Worm (Caenorhabditis elegans): ENCODE measurements around the gene cdr-1.
A peak's percentile ranks its signal among the peaks of the same experiment; 100 is the strongest.

Gene cdr-1

DNA sequence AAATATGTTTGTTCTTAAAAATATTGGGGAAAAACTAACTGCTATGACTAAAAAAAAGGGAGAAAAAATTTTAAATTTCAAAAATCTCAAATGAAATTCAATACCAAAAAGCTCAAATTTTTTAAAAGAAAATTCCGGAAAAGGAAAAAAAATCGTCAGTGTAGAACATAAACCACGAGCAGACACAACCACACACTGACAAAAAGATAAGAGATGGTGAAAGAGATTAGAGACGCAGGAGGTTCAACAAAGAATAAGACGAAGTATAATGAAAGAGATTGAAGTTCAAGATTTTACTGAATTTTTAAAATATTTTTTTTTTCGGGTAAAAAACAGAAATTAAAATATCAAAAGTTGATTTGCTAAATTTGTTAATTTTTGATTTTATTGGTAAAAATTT lies 41.1 kb upstream of the cdr-1 start:
- TF ChIP-seq eor-1 (tag; optimal IDR thresholded peaks at IDR 0.05) (no peak), elt-2 (tag; optimal IDR thresholded peaks at IDR 0.05) (peak; percentile 52), pqm-1 (tag; optimal IDR thresholded peaks at IDR 0.05) (peak; percentile 66), pha-4 (tag; optimal IDR thresholded peaks at IDR 0.05) (peak; percentile 26)

DNA sequence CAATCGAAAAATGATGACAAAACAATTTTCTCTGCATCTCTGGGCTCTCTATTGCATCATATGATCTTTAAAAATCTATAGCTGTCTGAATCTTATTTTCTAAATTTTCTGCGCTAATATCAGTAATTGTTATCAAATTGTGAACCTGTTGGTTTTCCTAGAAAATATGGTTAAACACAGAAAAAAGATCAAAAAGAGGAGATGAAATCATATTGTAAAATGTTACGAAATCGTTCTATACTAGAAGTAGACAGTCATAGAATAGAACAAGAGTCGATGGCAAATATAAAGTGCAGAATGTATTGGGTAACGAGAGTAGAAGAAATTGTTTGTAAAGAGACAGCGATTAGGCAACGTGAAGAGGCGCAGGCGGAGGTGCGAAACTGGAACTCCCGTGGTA lies 40.4 kb upstream of the cdr-1 start:
- TF ChIP-seq pha-4 (tag; optimal IDR thresholded peaks at IDR 0.05) (peak; percentile 84), nhr-28 (tag; optimal IDR thresholded peaks at IDR 0.05) (no peak), ceh-28 (tag; optimal IDR thresholded peaks at IDR 0.05) (peak; percentile 68), elt-2 (tag; optimal IDR thresholded peaks at IDR 0.05) (peak; percentile 76), nhr-25 (tag; optimal IDR thresholded peaks at IDR 0.05) (peak; percentile 36), nhr-43 (tag; optimal IDR thresholded peaks at IDR 0.05; ENCODE audit: poor library complexity, severe bottlenecking) (no peak), lin-39 (tag; optimal IDR thresholded peaks at IDR 0.05) (no peak), sea-2 (GFP tag; optimal IDR thresholded peaks at IDR 0.05) (no peak), nhr-237 (tag; optimal IDR thresholded peaks at IDR 0.05) (no peak), egl-5 (tag; optimal IDR thresholded peaks at IDR 0.05) (no peak), fkh-10 (GFP tag; optimal IDR thresholded peaks at IDR 0.05) (no peak), lin-15B (tag; optimal IDR thresholded peaks at IDR 0.05) (peak; percentile 15), fkh-2 (tag; optimal IDR thresholded peaks at IDR 0.05) (no peak), hmg-11 (tag; optimal IDR thresholded peaks at IDR 0.05) (peak; percentile 34), fos-1 (tag; optimal IDR thresholded peaks at IDR 0.05) (no peak), ceh-82 (tag; optimal IDR thresholded peaks at IDR 0.05) (no peak), skn-1 (tag; optimal IDR thresholded peaks at IDR 0.05) (peak; percentile 97), daf-12 (tag; optimal IDR thresholded peaks at IDR 0.05) (no peak), ama-1 (optimal IDR thresholded peaks at IDR 0.05) (no peak), pqm-1 (tag; optimal IDR thresholded peaks at IDR 0.05) (peak; percentile 62), egl-27 (tag; optimal IDR thresholded peaks at IDR 0.05) (peak; percentile 63), nfya-1 (tag; optimal IDR thresholded peaks at IDR 0.05; ENCODE audit: insufficient read depth) (peak; percentile 18), nhr-67 (tag; optimal IDR thresholded peaks at IDR 0.05) (no peak), elt-3 (tag; optimal IDR thresholded peaks at IDR 0.05) (peak in 1 of 3 experiments; percentile 8), nhr-12 (tag; optimal IDR thresholded peaks at IDR 0.05) (no peak), unc-39 (tag; optimal IDR thresholded peaks at IDR 0.05) (no peak), jun-1 (tag; optimal IDR thresholded peaks at IDR 0.05) (peak; percentile 69), zag-1 (tag; optimal IDR thresholded peaks at IDR 0.05) (no peak), nhr-77 (tag; optimal IDR thresholded peaks at IDR 0.05) (no peak), ceh-16 (tag; optimal IDR thresholded peaks at IDR 0.05) (no peak)

ce11 chrV:15884698-15885097 lies 36.4 kb upstream of the cdr-1 start, which contains the start of gene oac-42:
oac-42 (minus strand) TSS chrV:15884798.
- TF ChIP-seq ZK546.5 (tag; optimal IDR thresholded peaks at IDR 0.05) (no peak), ceh-28 (tag; optimal IDR thresholded peaks at IDR 0.05) (no peak), nhr-12 (tag; optimal IDR thresholded peaks at IDR 0.05) (no peak), elt-1 (tag; optimal IDR thresholded peaks at IDR 0.05) (no peak), unc-62 (GFP tag; optimal IDR thresholded peaks at IDR 0.05) (no peak), nhr-67 (tag; optimal IDR thresholded peaks at IDR 0.05) (no peak), pha-4 (tag; optimal IDR thresholded peaks at IDR 0.05) (no peak), fkh-2 (tag; optimal IDR thresholded peaks at IDR 0.05) (no peak), nhr-28 (tag; optimal IDR thresholded peaks at IDR 0.05) (no peak), pqm-1 (tag; optimal IDR thresholded peaks at IDR 0.05) (no peak), nhr-76 (tag; optimal IDR thresholded peaks at IDR 0.05) (no peak), nhr-25 (tag; optimal IDR thresholded peaks at IDR 0.05) (no peak), nhr-77 (tag; optimal IDR thresholded peaks at IDR 0.05) (no peak), fkh-10 (GFP tag; optimal IDR thresholded peaks at IDR 0.05) (no peak), sea-2 (GFP tag; optimal IDR thresholded peaks at IDR 0.05) (no peak), ztf-11 (tag; optimal IDR thresholded peaks at IDR 0.05) (no peak), ztf-4 (tag; optimal IDR thresholded peaks at IDR 0.05) (no peak), egl-5 (tag; optimal IDR thresholded peaks at IDR 0.05) (no peak), mdl-1 (tag; optimal IDR thresholded peaks at IDR 0.05) (no peak), nhr-43 (tag; optimal IDR thresholded peaks at IDR 0.05; ENCODE audit: poor library complexity, severe bottlenecking) (no peak)

- no peak for TF ChIP-seq lin-39 (tag; optimal IDR thresholded peaks at IDR 0.05)
- TF ChIP-seq pqm-1 (tag; optimal IDR thresholded peaks at IDR 0.05) = peak; percentile 9
- TF ChIP-seq snpc-4 (tag; optimal IDR thresholded peaks at IDR 0.05) = no peak
Observed at ce11 chrV:15885967-15886366, 35.1 kb upstream of the cdr-1 start, which contains the start of gene T06C12.9. T06C12.9 (minus strand) TSS chrV:15886067.
